Worm (Caenorhabditis elegans) whole organism, L4 larva: ENCODE data around the gene acly-2.
A peak's percentile ranks its signal among the peaks of the same experiment; 100 is the strongest.

ENCODE experiments used
- F49E8.2 ChIP-seq: sonication (generic microtip); optimal IDR thresholded peaks from 2 replicates; lab custom pipeline; 2016; ENCODE audit warnings: missing compliant biosample characterization, mild to moderate bottlenecking, missing genetic modification characterization, borderline replicate concordance
- Y105C5A.15 ChIP-seq: fragments of 200-800 bp; sonication (Bioruptor generic); IDR thresholded peaks from 2 replicates; pipeline ENCODE4 v1.3.6; 2022; ENCODE audit warnings: missing genetic modification characterization, missing compliant biosample characterization
- Y48G9A.11 ChIP-seq: fragments of 200-800 bp; sonication (Bioruptor generic); IDR thresholded peaks from 2 replicates; pipeline ENCODE4 v1.3.6; 2022; ENCODE audit warnings: missing genetic modification reagents, missing genetic modification characterization, missing compliant biosample characterization
- ZK546.5 ChIP-seq, 2 experiments: sonication (generic microtip); optimal IDR thresholded peaks; 2 replicates each; lab custom pipeline; 2017; ENCODE audit warnings: missing biosample characterization in 2 of 2, missing genetic modification characterization in 2 of 2
- aha-1 ChIP-seq: fragments of 150-350 bp; peaks from one replicate; lab custom pipeline; 2014; ENCODE audit warnings: missing biosample characterization, missing genetic modification characterization
- attf-4 ChIP-seq: sonication (generic microtip); optimal IDR thresholded peaks from 3 replicates; lab custom pipeline; 2017; ENCODE audit warnings: missing biosample characterization, missing genetic modification characterization
- ceh-28 ChIP-seq: fragments of 150-350 bp; optimal IDR thresholded peaks from 2 replicates; lab custom pipeline; 2014; ENCODE audit warnings: missing biosample characterization, missing genetic modification reagents, missing genetic modification characterization
- ceh-62 ChIP-seq: sonication (generic microtip); optimal IDR thresholded peaks from 2 replicates; lab custom pipeline; 2017; ENCODE audit warnings: missing biosample characterization, missing genetic modification characterization
- daf-19 ChIP-seq: fragments of 200-800 bp; sonication (Bioruptor generic); conservative IDR thresholded peaks from 2 replicates; pipeline ENCODE4 v1.3.6; 2022; ENCODE audit warnings: missing genetic modification characterization, missing compliant biosample characterization
- daf-8 ChIP-seq: fragments of 200-800 bp; sonication (Bioruptor generic); IDR thresholded peaks from 2 replicates; pipeline ENCODE4 v1.3.6; 2022; ENCODE audit warnings: missing genetic modification characterization, missing compliant biosample characterization
- fos-1 ChIP-seq: fragments of 150-350 bp; optimal IDR thresholded peaks from 2 replicates; lab custom pipeline; 2014; ENCODE audit warnings: missing biosample characterization, missing genetic modification characterization
- hlh-11 ChIP-seq: fragments of 200-800 bp; sonication (Bioruptor generic); optimal IDR thresholded peaks from 2 replicates; lab custom pipeline; 2018; ENCODE audit warnings: mild to moderate bottlenecking, missing genetic modification characterization, missing compliant biosample characterization
- lim-7 ChIP-seq: fragments of 200-800 bp; sonication (Bioruptor generic); IDR thresholded peaks from 2 replicates; pipeline ENCODE4 v1.3.6; 2022; ENCODE audit warnings: missing genetic modification characterization, missing compliant biosample characterization
- lin-1 ChIP-seq: fragments of 200-800 bp; sonication (Bioruptor generic); IDR thresholded peaks from 2 replicates; pipeline ENCODE4 v1.3.6; 2022; ENCODE audit warnings: missing genetic modification reagents, missing genetic modification characterization, missing compliant biosample characterization
- lin-13 ChIP-seq: fragments of 150-350 bp; optimal IDR thresholded peaks from 2 replicates; lab custom pipeline; 2014; ENCODE audit warnings: missing biosample characterization, missing genetic modification reagents, missing genetic modification characterization
- lin-29 ChIP-seq: fragments of 200-800 bp; sonication (Bioruptor generic); IDR thresholded peaks from 2 replicates; pipeline ENCODE4 v1.3.6; 2022; ENCODE audit warnings: missing genetic modification reagents, missing genetic modification characterization, missing compliant biosample characterization
- lin-38 ChIP-seq: fragments of 200-800 bp; sonication (Bioruptor generic); IDR thresholded peaks from 2 replicates; pipeline ENCODE4 v1.3.6; 2022; ENCODE audit warnings: missing genetic modification reagents, missing genetic modification characterization, missing compliant biosample characterization
- lir-3 ChIP-seq: sonication (generic microtip); optimal IDR thresholded peaks from 2 replicates; lab custom pipeline; 2016; ENCODE audit warnings: mild to moderate bottlenecking, missing genetic modification characterization, missing compliant biosample characterization
- madf-5 ChIP-seq, 2 experiments: fragments of 200-800 bp; sonication (Bioruptor generic); IDR thresholded peaks; 2 replicates each; pipeline ENCODE4 v1.3.6; 2022; ENCODE audit warnings: missing compliant biosample characterization in 2 of 2, missing genetic modification characterization in 2 of 2
- mdt-29 ChIP-seq: fragments of 200-800 bp; sonication (Bioruptor generic); IDR thresholded peaks from 2 replicates; pipeline ENCODE4 v1.3.6; 2022; ENCODE audit warnings: missing genetic modification reagents, missing genetic modification characterization, missing compliant biosample characterization
- mep-1 ChIP-seq: fragments of 150-350 bp; sonication (generic microtip); optimal IDR thresholded peaks from 3 replicates; lab custom pipeline; 2014; ENCODE audit warnings: missing biosample characterization, missing genetic modification characterization
- mxl-3 ChIP-seq: fragments of 200-800 bp; sonication (Bioruptor generic); optimal IDR thresholded peaks from 2 replicates; lab custom pipeline; 2018; ENCODE audit warnings: mild to moderate bottlenecking, missing genetic modification characterization, missing compliant biosample characterization
- nhr-10 ChIP-seq: fragments of 150-350 bp; optimal IDR thresholded peaks from 2 replicates; lab custom pipeline; 2014; ENCODE audit warnings: missing biosample characterization, missing genetic modification characterization
- nhr-11 ChIP-seq: fragments of 150-350 bp; optimal IDR thresholded peaks from 2 replicates; lab custom pipeline; 2014; ENCODE audit warnings: missing biosample characterization, missing genetic modification characterization
- nhr-6 ChIP-seq: fragments of 150-350 bp; optimal IDR thresholded peaks from 2 replicates; lab custom pipeline; 2014; ENCODE audit warnings: missing biosample characterization, missing genetic modification characterization
- pha-4 ChIP-seq, 2 experiments: fragments of 150-350 bp in 1 of 2; fragments of 200-800 bp in 1 of 2; sonication (Bioruptor generic) in 1 of 2; IDR thresholded peaks in 1 of 2; optimal IDR thresholded peaks in 1 of 2; 2 replicates each; pipeline versions ENCODE4 v1.3.6 to Lab custom; 2014 to 2022; ENCODE audit warnings: missing genetic modification characterization in 2 of 2, missing genetic modification reagents in 2 of 2, missing biosample characterization in 1 of 2, missing compliant biosample characterization in 1 of 2
- sdz-12 ChIP-seq: fragments of 200-800 bp; sonication (Bioruptor generic); optimal IDR thresholded peaks from 2 replicates; lab custom pipeline; 2018; ENCODE audit warnings: mild to moderate bottlenecking, missing genetic modification characterization, missing compliant biosample characterization
- set-16 ChIP-seq: fragments of 200-800 bp; sonication (Bioruptor generic); IDR thresholded peaks from 2 replicates; pipeline ENCODE4 v1.3.6; 2022; ENCODE audit warnings: missing genetic modification reagents, missing genetic modification characterization, missing compliant biosample characterization
- spr-1 ChIP-seq: sonication (generic microtip); optimal IDR thresholded peaks from 2 replicates; lab custom pipeline; 2016; ENCODE audit warnings: mild to moderate bottlenecking, missing genetic modification characterization, missing compliant biosample characterization
- spr-3 ChIP-seq: fragments of 200-800 bp; sonication (Bioruptor generic); optimal IDR thresholded peaks from 2 replicates; lab custom pipeline; 2018; ENCODE audit warnings: mild to moderate bottlenecking, missing genetic modification characterization, missing compliant biosample characterization
- unc-130 ChIP-seq: sonication (generic microtip); optimal IDR thresholded peaks from 2 replicates; lab custom pipeline; 2016; ENCODE audit warnings: missing genetic modification reagents, missing genetic modification characterization, missing compliant biosample characterization
- unc-62 ChIP-seq, 3 experiments: fragments of 150-350 bp in 1 of 3; sonication (generic microtip); optimal IDR thresholded peaks in 2 of 3; peaks in 1 of 3; 1 replicate in 1 of 3; 2 replicates in 2 of 3; lab custom pipeline; 2014 to 2017; ENCODE audit warnings: missing biosample characterization in 3 of 3, missing genetic modification characterization in 3 of 3, missing genetic modification reagents in 3 of 3, missing genotype in 1 of 3
- zip-2 ChIP-seq: fragments of 150-350 bp; optimal IDR thresholded peaks from 2 replicates; lab custom pipeline; 2014; ENCODE audit warnings: missing biosample characterization, missing genetic modification characterization
- ztf-7 ChIP-seq: fragments of 150-350 bp; optimal IDR thresholded peaks from 2 replicates; lab custom pipeline; 2014; ENCODE audit warnings: missing biosample characterization, missing genetic modification characterization

Gene acly-2

ce11 chrV:13137955-13138354 lies 21.7 kb downstream of the acly-2 start, which contains the start of gene clec-41 (continued):
- TF ChIP-seq Y105C5A.15 (GFP tag; lab: Robert Waterston, UW): no peak
- no peak for TF ChIP-seq F49E8.2 (tag; lab: Kevin White, UChicago)
- no peak for TF ChIP-seq spr-1 (tag; lab: Kevin White, UChicago)
- no peak for TF ChIP-seq mdt-29 (GFP tag; lab: Robert Waterston, UW)
- TF ChIP-seq attf-4 (tag; lab: Kevin White, UChicago): no peak
- no peak for TF ChIP-seq set-16
- TF ChIP-seq mxl-3 (GFP tag; lab: Kevin White, UChicago): peak; percentile 31
- no peak for TF ChIP-seq sdz-12 (GFP tag; lab: Kevin White, UChicago)

- TF ChIP-seq nhr-10 (tag; lab: Kevin White, UChicago): no peak
Observed at ce11 chrV:13138681-13139080, 22.4 kb downstream of the acly-2 start, which contains the start of gene dhc-3. dhc-3 (plus strand) TSS chrV:13138981.

- TF ChIP-seq ZK546.5 (tag; optimal IDR thresholded peaks at IDR 0.05; lab: Kevin White, UChicago) (no peak), hlh-11 (tag; lab: Kevin White, UChicago) (no peak), Y105C5A.15 (GFP tag; lab: Robert Waterston, UW) (no peak), Y48G9A.11 (GFP tag; lab: Robert Waterston, UW) (no peak), madf-5 (GFP tag; IDR thresholded peaks at IDR 0.05; lab: Robert Waterston, UW) (no peak), daf-8 (no peak), nhr-6 (tag; lab: Kevin White, UChicago) (no peak), lin-1 (GFP tag; lab: Robert Waterston, UW) (no peak), ceh-28 (tag; lab: Kevin White, UChicago) (no peak), mep-1 (tag; lab: Kevin White, UChicago) (no peak), lin-38 (GFP tag; lab: Robert Waterston, UW) (no peak)
Observed at ce11 chrV:13152575-13152974, 36.3 kb downstream of the acly-2 start, which contains the start of gene noca-1. noca-1 (plus strand) TSS chrV:13152919.

ce11 chrV:13154225-13154624 lies 37.9 kb downstream of the acly-2 start:
- TF ChIP-seq fos-1 (tag; lab: Kevin White, UChicago) (no peak), ceh-62 (tag; lab: Kevin White, UChicago) (no peak), lin-29 (no peak), unc-130 (GFP tag; lab: Kevin White, UChicago) (no peak), nhr-11 (tag; lab: Kevin White, UChicago) (no peak), lin-13 (GFP tag; lab: Kevin White, UChicago) (no peak), ztf-7 (no peak), lim-7 (no peak), daf-19 (no peak)

ce11 chrV:13157073-13157472 lies 40.8 kb downstream of the acly-2 start:
- TF ChIP-seq spr-1 (tag; lab: Kevin White, UChicago): no peak
- TF ChIP-seq unc-62 (GFP tag; optimal IDR thresholded peaks at IDR 0.05 in 1 of 2; lab: Kevin White, UChicago): peak in 1 of 2 experiments; percentile 38
- no peak for TF ChIP-seq unc-62 (tag; optimal IDR thresholded peaks at IDR 0.05; lab: Kevin White, UChicago)

ce11 chrV:13161052-13161451 lies 44.8 kb downstream of the acly-2 start:
- TF ChIP-seq pha-4 (GFP tag; IDR thresholded peaks at IDR 0.05; lab: Robert Waterston, UW): no peak
- TF ChIP-seq pha-4 (tag; optimal IDR thresholded peaks at IDR 0.05; lab: Kevin White, UChicago): no peak
- TF ChIP-seq hlh-11 (tag; lab: Kevin White, UChicago): no peak
- no peak for TF ChIP-seq zip-2 (tag; lab: Kevin White, UChicago)
- no peak for TF ChIP-seq lir-3 (tag; lab: Kevin White, UChicago)
- peak; percentile 60 for TF ChIP-seq aha-1 (tag; lab: Kevin White, UChicago)
- TF ChIP-seq spr-3 (GFP tag; lab: Kevin White, UChicago): no peak
